Fruit fly (Drosophila melanogaster): ENCODE measurements around the gene dac.

dac gene

DNA sequence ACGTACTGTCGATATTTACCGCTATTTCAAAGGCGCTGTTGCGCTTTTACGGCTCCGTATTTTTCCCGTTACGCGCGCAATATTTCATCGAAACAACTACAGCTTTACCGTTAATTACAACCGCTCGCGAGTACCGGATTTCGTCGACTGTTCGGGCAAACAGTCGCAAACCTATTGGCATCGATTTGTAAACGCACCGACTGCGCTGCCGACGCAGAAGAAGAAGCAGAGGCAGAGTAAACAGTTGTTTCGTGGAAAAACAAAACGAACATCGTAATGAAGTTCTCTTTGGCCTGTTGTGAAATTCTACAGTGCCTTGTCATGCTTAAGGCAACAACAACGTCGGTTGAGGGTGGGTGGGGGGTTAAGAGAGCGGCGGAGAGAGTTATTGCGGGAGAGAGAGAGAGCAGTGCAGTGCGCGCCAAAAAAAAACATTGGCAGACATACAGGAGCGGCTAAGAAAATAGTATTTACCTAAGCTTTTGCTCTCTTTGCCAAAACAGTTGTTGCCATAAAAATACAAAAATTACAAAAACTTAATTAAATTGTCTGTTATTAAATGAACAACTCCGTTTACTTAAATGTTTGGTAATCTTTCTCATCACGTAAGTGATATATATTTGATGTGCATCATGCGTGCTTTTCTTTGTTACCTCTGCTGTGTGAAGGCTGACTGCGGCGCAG lies 47.0 kb upstream of the dac start, which contains the start of gene CG5953 (continued):
- peak; percentile 17; the same call in 1 of the 2 replicates for TF ChIP-seq unc-4 (GFP tag; IDR thresholded peaks at IDR 0.05; ENCODE audit: partially characterized antibody)
- TF ChIP-seq CG8290 (GFP tag; optimal IDR thresholded peaks at IDR 0.05), result peak; percentile 68
- peak; percentile 80 to 82 for TF ChIP-seq CG8290 (tag; optimal IDR thresholded peaks at IDR 0.05)
- peak; percentile 36 for TF ChIP-seq Sry-β (GFP tag; optimal IDR thresholded peaks at IDR 0.05)
- peak in 1 of 2 experiments; percentile 90 for TF ChIP-seq Hr78 (GFP tag; optimal IDR thresholded peaks at IDR 0.05)
- TF ChIP-seq CG17829 (tag; optimal IDR thresholded peaks at IDR 0.05), result peak; percentile 96
- TF ChIP-seq en (GFP tag; optimal IDR thresholded peaks at IDR 0.05), result peak; percentile 90
- TF ChIP-seq Ravus (GFP tag; IDR thresholded peaks at IDR 0.05), result peak; percentile 91
- peak; percentile 97 to 99 for TF ChIP-seq Trl (optimal IDR thresholded peaks at IDR 0.05)
- TF ChIP-seq Trl (GFP tag; optimal IDR thresholded peaks at IDR 0.05), result peak; percentile 79
- TF ChIP-seq ems (GFP tag; optimal IDR thresholded peaks at IDR 0.05), result peak; percentile 91
- peak; percentile 96 for TF ChIP-seq oc (tag; optimal IDR thresholded peaks at IDR 0.05)
- peak; percentile 84 for TF ChIP-seq E2f2 (GFP tag; IDR thresholded peaks at IDR 0.05)
- peak; percentile 98 for TF ChIP-seq nau (GFP tag; optimal IDR thresholded peaks at IDR 0.05)
- peak; percentile 94 for TF ChIP-seq CG13624 (GFP tag; optimal IDR thresholded peaks at IDR 0.05)
- peak; percentile 98 for TF ChIP-seq dmrt99B (tag; optimal IDR thresholded peaks at IDR 0.05)
- peak; percentile 89 for TF ChIP-seq dimm (GFP tag; IDR thresholded peaks at IDR 0.05)
- TF ChIP-seq CG12104 (GFP tag; optimal IDR thresholded peaks at IDR 0.05), result peak; percentile 92
- peak; percentile 96 for TF ChIP-seq Side (GFP tag; optimal IDR thresholded peaks at IDR 0.05)
- TF ChIP-seq CG4617 (GFP tag; optimal IDR thresholded peaks at IDR 0.05; ENCODE audit: borderline replicate concordance), result peak; percentile 84
- peak; percentile 98 for TF ChIP-seq CG7839 (tag; optimal IDR thresholded peaks at IDR 0.05)
- peak; percentile 90 for TF ChIP-seq CG18476 (GFP tag; optimal IDR thresholded peaks at IDR 0.05)
- peak; percentile 98 for TF ChIP-seq seq (GFP tag; IDR thresholded peaks at IDR 0.05)
- peak; percentile 82 for TF ChIP-seq emc (GFP tag; optimal IDR thresholded peaks at IDR 0.05)
- TF ChIP-seq CG32767 (GFP tag; IDR thresholded peaks at IDR 0.05), result peak; percentile 97
- no peak for TF ChIP-seq fru (optimal IDR thresholded peaks at IDR 0.05)
- peak; percentile 97 for TF ChIP-seq NfI (GFP tag; optimal IDR thresholded peaks at IDR 0.05)
- peak; percentile 87 for TF ChIP-seq sim (GFP tag; IDR thresholded peaks at IDR 0.05)
- TF ChIP-seq zfh1 (GFP tag; IDR thresholded peaks at IDR 0.05), result peak; percentile 96
- TF ChIP-seq CG9215 (GFP tag; IDR thresholded peaks at IDR 0.05), result peak; percentile 94
- peak; percentile 94 for TF ChIP-seq CG6813 (GFP tag; optimal IDR thresholded peaks at IDR 0.05)
- peak; percentile 97 for TF ChIP-seq gsb-n (tag; optimal IDR thresholded peaks at IDR 0.05)
- TF ChIP-seq Vsx1 (GFP tag; optimal IDR thresholded peaks at IDR 0.05), result peak; percentile 90
- TF ChIP-seq inv (GFP tag; IDR thresholded peaks at IDR 0.05; ENCODE audit: partially characterized antibody), result no peak
- TF ChIP-seq CG11456 (GFP tag; IDR thresholded peaks at IDR 0.05), result peak; percentile 90
- no peak for TF ChIP-seq D (optimal IDR thresholded peaks at IDR 0.05)
- peak; percentile 95 for TF ChIP-seq D (GFP tag; optimal IDR thresholded peaks at IDR 0.05)
- peak; percentile 97 for TF ChIP-seq sisA (GFP tag; IDR thresholded peaks at IDR 0.05)
- peak; percentile 91 for TF ChIP-seq schlank (tag; optimal IDR thresholded peaks at IDR 0.05)
- peak; percentile 88 for TF ChIP-seq tup (GFP tag; optimal IDR thresholded peaks at IDR 0.05)
- peak; percentile 91 for TF ChIP-seq lbe (GFP tag; optimal IDR thresholded peaks at IDR 0.05)
- TF ChIP-seq h (optimal IDR thresholded peaks at IDR 0.05), result no peak
- peak; percentile 98 for TF ChIP-seq CG2678 (tag; optimal IDR thresholded peaks at IDR 0.05)
- peak; percentile 92 for TF ChIP-seq bowl (GFP tag; IDR thresholded peaks at IDR 0.05)
- peak; percentile 96 for TF ChIP-seq CG10366 (GFP tag; IDR thresholded peaks at IDR 0.05)
- TF ChIP-seq Nf-YA (GFP tag; IDR thresholded peaks at IDR 0.05), result peak; percentile 92
- TF ChIP-seq dysf (GFP tag; IDR thresholded peaks at IDR 0.05), result peak; percentile 98
- TF ChIP-seq CG14710 (tag; optimal IDR thresholded peaks at IDR 0.05), result peak; percentile 95
- peak; percentile 89 for TF ChIP-seq fu2 (GFP tag; optimal IDR thresholded peaks at IDR 0.05)
- TF ChIP-seq CG4730 (GFP tag; IDR thresholded peaks at IDR 0.05), result peak; percentile 92
- peak; percentile 81 for TF ChIP-seq CG7987 (GFP tag; optimal IDR thresholded peaks at IDR 0.05)

Data from whole organism, embryonic.